Worm (Caenorhabditis elegans) whole organism, dauer: ENCODE data around the gene mltn-6.

Experiments used
- unc-62 ChIP-seq: sonication (generic microtip); optimal IDR thresholded peaks from 2 replicates; lab custom pipeline; 2017; ENCODE audit warnings: missing biosample characterization, missing genetic modification reagents, missing genetic modification characterization

mltn-6 gene

ce11 chrV:358473-358872, 6.3 kb upstream of the mltn-6 start:
- no peak for TF ChIP-seq unc-62 (GFP tag; lab: Kevin White, UChicago)

DNA sequence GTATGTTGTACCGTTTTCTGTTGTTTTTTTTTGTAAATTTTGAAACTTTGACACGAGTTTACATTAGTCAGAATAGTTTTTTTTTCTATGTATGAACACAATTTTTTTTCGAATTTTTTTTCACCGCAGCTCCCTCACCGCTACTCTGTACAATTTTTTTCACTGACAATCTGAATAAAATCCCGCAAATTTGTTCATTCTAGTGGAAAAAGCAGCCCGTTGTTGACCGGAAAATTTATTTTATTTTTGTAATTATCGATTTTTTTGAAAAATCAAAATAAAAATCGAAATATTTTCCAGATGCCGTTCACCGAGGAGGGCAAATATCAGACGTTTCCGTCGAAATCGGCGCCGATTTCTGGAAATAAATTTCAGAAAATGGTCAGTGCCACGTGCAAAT, 5.3 kb upstream of the mltn-6 start, which contains the start of gene T22H9.1:
T22H9.1 (plus strand) TSS at position 301 of the 400 bp plus-strand sequence.
- TF ChIP-seq unc-62 (GFP tag; lab: Kevin White, UChicago), result no peak

- TF ChIP-seq unc-62 (GFP tag; lab: Kevin White, UChicago), result no peak
Observed at ce11 chrV:360068-360467, 4.7 kb upstream of the mltn-6 start.

ce11 chrV:361291-361690, 3.5 kb upstream of the mltn-6 start:
- no peak for TF ChIP-seq unc-62 (GFP tag; lab: Kevin White, UChicago)

DNA sequence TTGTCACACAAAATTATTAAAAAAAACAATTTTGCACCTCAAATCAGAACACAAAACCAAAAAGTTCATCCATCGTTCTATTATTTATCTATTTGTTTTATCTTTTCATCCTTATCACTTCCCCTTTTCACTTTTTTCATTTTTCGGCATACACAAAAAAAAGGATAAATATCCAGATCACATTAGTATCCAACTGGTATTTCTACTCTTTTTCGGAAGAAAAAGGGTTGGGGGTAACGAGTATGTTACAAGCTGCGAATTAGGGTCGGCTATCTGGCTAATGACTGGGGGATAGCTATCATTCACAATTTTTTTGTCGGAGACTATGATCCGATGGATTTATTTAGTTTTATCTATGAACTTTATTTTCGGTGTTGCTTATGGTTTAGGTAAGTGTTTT, 5.3 kb downstream of the mltn-6 start, which contains the start of gene mltn-7:
mltn-7 (plus strand) TSS at position 301 of the 400 bp plus-strand sequence.
- TF ChIP-seq unc-62 (GFP tag; lab: Kevin White, UChicago), result no peak

DNA sequence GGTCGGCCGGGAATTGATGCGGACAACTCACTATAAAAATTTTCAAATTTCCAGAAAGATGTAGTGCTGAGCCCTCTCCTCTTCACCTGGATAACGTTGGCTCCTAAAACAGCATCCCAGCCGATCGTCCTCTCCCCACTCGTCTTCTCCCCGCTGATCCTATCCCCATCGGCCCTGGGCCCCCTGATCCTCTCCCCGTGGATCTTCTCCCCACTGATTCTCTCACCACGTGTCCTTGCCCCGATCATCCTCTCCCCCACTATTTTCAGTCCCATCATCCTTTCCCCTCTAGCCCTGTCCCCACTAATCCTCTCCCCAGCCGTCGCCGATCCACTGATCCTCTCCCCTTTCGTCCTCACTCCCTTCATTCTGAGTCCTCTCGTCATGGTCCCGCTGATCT, 8.4 kb downstream of the mltn-6 start:
- no peak for TF ChIP-seq unc-62 (GFP tag; lab: Kevin White, UChicago)

DNA sequence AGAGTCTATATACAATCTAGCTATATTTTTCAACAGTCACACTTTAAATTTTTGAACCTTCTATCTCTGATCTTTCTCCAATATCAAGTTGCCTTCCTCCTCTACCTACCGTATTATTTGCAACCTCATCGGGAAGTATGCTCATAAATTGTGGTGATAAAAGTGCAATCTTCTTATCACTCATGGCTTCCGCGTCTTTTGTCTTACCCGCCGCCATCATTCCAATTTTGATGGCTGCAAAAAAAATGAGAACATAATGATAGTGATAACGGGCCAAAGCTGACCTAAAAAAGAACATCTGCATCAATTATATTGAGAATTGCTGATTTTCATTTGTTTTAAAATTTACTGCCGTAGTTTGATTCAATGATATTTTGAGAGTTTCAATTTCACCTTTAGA, 12.0 kb downstream of the mltn-6 start:
- no peak for TF ChIP-seq unc-62 (GFP tag; lab: Kevin White, UChicago)

DNA sequence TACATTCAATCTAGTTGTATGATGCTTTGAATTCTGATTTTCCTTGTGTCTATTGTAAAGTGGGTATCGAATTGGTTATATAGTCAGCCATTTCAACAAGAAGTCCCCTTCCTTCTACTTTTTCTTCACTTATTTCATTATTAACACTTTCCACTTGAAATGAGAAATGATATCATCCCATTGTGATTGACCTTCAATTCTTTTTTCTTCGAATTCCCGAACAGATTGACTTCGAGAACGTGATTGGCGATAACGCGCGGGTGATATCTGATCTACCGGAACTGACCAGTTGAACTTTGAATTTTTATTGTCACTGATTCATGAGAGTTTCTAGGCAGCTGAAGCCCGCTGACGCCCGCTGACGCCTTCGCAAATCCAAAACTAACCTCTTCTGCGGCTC, 13.5 kb downstream of the mltn-6 start:
- TF ChIP-seq unc-62 (GFP tag; lab: Kevin White, UChicago), result no peak

DNA sequence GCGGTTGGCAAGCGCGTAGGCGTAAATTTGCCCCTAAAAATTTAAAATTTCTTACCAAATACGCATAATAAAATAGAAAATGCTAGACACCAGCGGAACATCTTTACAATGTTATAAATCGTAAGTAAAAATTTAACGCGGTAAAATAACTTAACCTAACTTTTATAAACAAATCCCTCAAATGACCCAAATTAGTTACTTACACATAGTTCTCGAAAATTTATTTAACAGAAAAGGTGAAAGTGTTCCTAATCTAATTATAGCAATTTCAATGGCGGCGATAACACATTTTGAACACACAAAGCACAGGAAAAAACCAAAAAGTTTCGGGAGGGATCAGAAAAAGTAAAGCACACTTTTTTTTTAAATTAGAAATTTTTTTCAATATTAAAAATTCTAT, 15.4 kb downstream of the mltn-6 start, which contains the start of gene mltn-8:
mltn-8 (minus strand) TSS at position 101 of the 400 bp plus-strand sequence.
- no peak for TF ChIP-seq unc-62 (GFP tag; lab: Kevin White, UChicago)

- no peak for TF ChIP-seq unc-62 (GFP tag; lab: Kevin White, UChicago)
Observed at ce11 chrV:381227-381950, 16.6 kb downstream of the mltn-6 start, which contains the start of gene ZK6.8. Gene ZK6.8, plus strand, starts transcription at chrV:381908.

ce11 chrV:384511-384910, 19.8 kb downstream of the mltn-6 start:
- TF ChIP-seq unc-62 (GFP tag; lab: Kevin White, UChicago), result no peak

DNA sequence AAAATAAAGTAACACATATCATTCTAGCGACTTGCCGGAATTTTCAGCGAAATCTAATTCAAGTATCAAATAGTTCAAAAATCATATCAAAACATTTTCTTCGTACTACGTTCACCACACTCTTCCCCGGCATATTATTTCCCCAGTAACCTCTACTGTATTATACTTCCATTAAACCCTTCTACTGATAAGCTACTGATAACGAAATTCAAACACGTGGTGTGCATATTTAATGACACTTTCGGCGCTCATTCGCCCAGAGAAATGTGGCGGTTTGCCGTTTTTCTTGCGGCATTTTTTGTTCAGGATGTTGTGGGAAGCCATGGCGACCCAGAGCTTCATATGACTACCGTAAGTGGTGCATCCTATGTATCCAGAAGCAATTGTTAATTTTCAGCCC, 20.7 kb downstream of the mltn-6 start, which contains the start of gene lipl-5:
lipl-5 (plus strand) TSS at position 259 of the 400 bp plus-strand sequence.
- TF ChIP-seq unc-62 (GFP tag; lab: Kevin White, UChicago), result no peak

- TF ChIP-seq unc-62 (GFP tag; lab: Kevin White, UChicago), result no peak
Observed at ce11 chrV:388397-388796, 23.6 kb downstream of the mltn-6 start, which contains the start of gene ZK6.6. Gene ZK6.6, plus strand, starts transcription at chrV:388697.

DNA sequence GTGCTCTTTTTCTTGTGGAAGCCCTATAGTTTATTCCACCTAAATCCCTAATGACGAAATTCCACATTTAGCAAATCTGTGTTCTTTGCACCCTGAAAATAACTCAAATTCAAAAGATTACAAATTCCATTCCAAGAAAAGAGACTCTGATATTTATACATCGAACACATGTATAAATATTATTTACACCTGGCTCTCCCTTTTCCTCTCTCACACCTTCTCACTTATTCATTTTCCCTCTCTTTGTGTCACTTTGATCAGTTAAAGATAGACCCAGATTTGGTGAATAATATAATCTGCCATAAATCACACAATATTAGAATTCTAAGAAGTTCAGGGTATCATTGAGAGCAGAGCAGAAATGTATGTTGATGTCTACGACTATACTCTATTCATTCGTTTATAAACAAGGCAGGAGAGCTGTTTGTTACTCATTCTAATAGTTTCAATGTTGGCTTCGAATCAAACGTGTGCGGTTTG, 27.5 kb downstream of the mltn-6 start, which contains the start of gene nhr-254:
nhr-254 (plus strand) TSS at position 430 of the 480 bp plus-strand sequence.
- TF ChIP-seq unc-62 (GFP tag; lab: Kevin White, UChicago), result no peak

- no peak for TF ChIP-seq unc-62 (GFP tag; lab: Kevin White, UChicago)
Observed at ce11 chrV:396309-396708, 31.6 kb downstream of the mltn-6 start, which contains the start of gene nhr-253. Gene nhr-253, plus strand, starts transcription at chrV:396593.

DNA sequence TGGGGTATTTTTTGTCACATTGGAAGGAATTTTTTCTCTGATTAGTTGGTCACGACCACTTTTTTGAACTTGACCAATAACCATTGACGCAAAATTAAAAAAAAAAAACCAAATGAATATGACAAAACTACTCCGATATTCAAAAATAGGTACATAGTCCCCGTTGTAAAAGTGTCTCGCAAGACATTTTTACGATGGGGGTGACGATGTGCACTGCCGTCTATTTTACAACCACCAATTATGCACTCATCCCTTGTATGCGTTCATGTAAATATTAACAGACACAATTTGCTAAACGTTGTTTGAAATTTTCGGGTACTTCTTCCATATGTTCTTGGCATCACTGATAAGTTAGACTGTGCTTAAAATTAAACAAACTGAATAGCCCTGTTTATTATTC, 35.0 kb downstream of the mltn-6 start, which contains the start of gene scl-27:
scl-27 (plus strand) TSS at position 301 of the 400 bp plus-strand sequence.
- no peak for TF ChIP-seq unc-62 (GFP tag; lab: Kevin White, UChicago)
